Worm (Caenorhabditis elegans) whole organism, early embryonic: ENCODE results near the gene srm-5.
"Not testable (repeated sequence)": the region's sequence is repeated elsewhere in the genome, so short reads cannot be mapped to it uniquely, and the experiment has no call there.

ENCODE experiments used
- B0310.2 ChIP-seq: sonication (generic microtip); optimal IDR thresholded peaks from 2 replicates; lab custom pipeline; 2016; ENCODE audit warnings: mild to moderate bottlenecking, missing genetic modification characterization, missing compliant biosample characterization
- F13C5.2 ChIP-seq: sonication (generic microtip); optimal IDR thresholded peaks from 2 replicates; lab custom pipeline; 2017; ENCODE audit warnings: mild to moderate bottlenecking, missing genetic modification characterization, inconsistent platforms, missing compliant biosample characterization
- aly-1 ChIP-seq: sonication (generic microtip); optimal IDR thresholded peaks from 2 replicates; lab custom pipeline; 2016; ENCODE audit warnings: missing genetic modification characterization, missing compliant biosample characterization
- ama-1 ChIP-seq: fragments of 150-350 bp; optimal IDR thresholded peaks from 2 replicates; lab custom pipeline; 2014
- ceh-13 ChIP-seq: fragments of 200-800 bp; sonication (Bioruptor generic); optimal IDR thresholded peaks from 2 replicates; lab custom pipeline; 2018; ENCODE audit warnings: mild to moderate bottlenecking, missing genetic modification characterization, missing compliant biosample characterization
- ceh-36 ChIP-seq: sonication (generic microtip); optimal IDR thresholded peaks from 2 replicates; lab custom pipeline; 2016; ENCODE audit warnings: missing genetic modification characterization, inconsistent platforms, missing compliant biosample characterization
- ets-7 ChIP-seq: sonication (generic microtip); optimal IDR thresholded peaks from 2 replicates; lab custom pipeline; 2016; ENCODE audit warnings: missing genotype, missing genetic modification characterization, missing compliant biosample characterization
- flt-1 ChIP-seq: fragments of 200-800 bp; sonication (Bioruptor generic); IDR thresholded peaks from 2 replicates; pipeline ENCODE4 v1.3.6; 2022; ENCODE audit warnings: missing genetic modification characterization, missing compliant biosample characterization
- hmbx-1 ChIP-seq: sonication (generic microtip); optimal IDR thresholded peaks from 2 replicates; lab custom pipeline; 2016; ENCODE audit warnings: mild to moderate bottlenecking, missing genetic modification characterization, missing compliant biosample characterization
- hmg-4 ChIP-seq: fragments of 200-800 bp; sonication (Bioruptor generic); optimal IDR thresholded peaks from 2 replicates; lab custom pipeline; 2018; ENCODE audit warnings: mild to moderate bottlenecking, missing genetic modification characterization, missing compliant biosample characterization
- hnd-1 ChIP-seq: sonication (generic microtip); optimal IDR thresholded peaks from 2 replicates; lab custom pipeline; 2016; ENCODE audit warnings: missing genetic modification characterization, missing compliant biosample characterization
- pes-1 ChIP-seq: fragments of 200-800 bp; sonication (Bioruptor generic); IDR thresholded peaks from 2 replicates; pipeline ENCODE4 v1.3.6; 2022; ENCODE audit warnings: missing genetic modification reagents, missing genetic modification characterization, missing compliant biosample characterization
- scrt-1 ChIP-seq: fragments of 200-800 bp; sonication (Bioruptor generic); IDR thresholded peaks from 2 replicates; pipeline ENCODE4 v1.3.6; 2022; ENCODE audit warnings: missing genetic modification characterization, missing compliant biosample characterization
- sea-1 ChIP-seq: fragments of 200-800 bp; sonication (Bioruptor generic); conservative IDR thresholded peaks from 2 replicates; pipeline ENCODE4 v1.3.6; 2022; ENCODE audit warnings: missing genetic modification characterization, missing compliant biosample characterization
- tbx-11 ChIP-seq: fragments of 200-800 bp; sonication (Bioruptor generic); IDR thresholded peaks from 2 replicates; pipeline ENCODE4 v1.3.6; 2022; ENCODE audit warnings: missing genetic modification characterization, missing compliant biosample characterization
- tbx-37 ChIP-seq: fragments of 200-800 bp; sonication (Bioruptor generic); conservative IDR thresholded peaks from 2 replicates; pipeline ENCODE4 v1.3.6; 2022; ENCODE audit warnings: missing genetic modification reagents, missing genetic modification characterization, missing compliant biosample characterization
- tra-4 ChIP-seq: sonication (generic microtip); optimal IDR thresholded peaks from 2 replicates; lab custom pipeline; 2017; ENCODE audit warnings: missing genetic modification characterization, missing compliant biosample characterization

Gene srm-5

ce11 chrV:14301076-14301475, 33.9 kb upstream of the srm-5 start, which contains the start of gene F14D7.6:
TSS of gene F14D7.6 (plus strand) at chrV:14301413.
- TF ChIP-seq tra-4 (no peak), hmbx-1 (no peak), hmg-4 (GFP tag; lab: Kevin White, UChicago) (no peak), scrt-1 (GFP tag; lab: Robert Waterston, UW) (no peak), flt-1 (GFP tag; lab: Robert Waterston, UW) (no peak), F13C5.2 (tag; lab: Kevin White, UChicago) (no peak)

ce11 chrV:14306771-14307170, 28.2 kb upstream of the srm-5 start, which contains the start of gene spig-4:
TSS of gene spig-4 (minus strand) at chrV:14306871.
- not testable (repeated sequence) for TF ChIP-seq ceh-36; scrt-1 (GFP tag; lab: Robert Waterston, UW); tbx-37 (GFP tag; lab: Robert Waterston, UW)

- TF ChIP-seq sea-1; ets-7 (tag; lab: Kevin White, UChicago); ama-1: not testable (repeated sequence)
Observed at ce11 chrV:14308164-14308563, 26.8 kb upstream of the srm-5 start, which contains the start of gene spig-5. TSS of gene spig-5 (plus strand) at chrV:14308464.

- TF ChIP-seq tra-4; aly-1 (tag; lab: Kevin White, UChicago); F13C5.2 (tag; lab: Kevin White, UChicago): not testable (repeated sequence)
Observed at ce11 chrV:14309632-14310031, 25.4 kb upstream of the srm-5 start, which contains the start of gene F14D7.14. TSS of gene F14D7.14 (plus strand) at chrV:14309932.

ce11 chrV:14311115-14311514, 23.9 kb upstream of the srm-5 start, which contains the start of gene ddn-3:
TSS of gene ddn-3 (minus strand) at chrV:14311215.
- no peak for TF ChIP-seq hmbx-1
- TF ChIP-seq ama-1, result no peak
- TF ChIP-seq ceh-13 (GFP tag; lab: Kevin White, UChicago), result no peak
- no peak for TF ChIP-seq tbx-37 (GFP tag; lab: Robert Waterston, UW)
- no peak for TF ChIP-seq ets-7 (tag; lab: Kevin White, UChicago)
- no peak for TF ChIP-seq B0310.2 (tag; lab: Kevin White, UChicago)
- TF ChIP-seq hmg-4 (GFP tag; lab: Kevin White, UChicago), result no peak
- no peak for TF ChIP-seq scrt-1 (GFP tag; lab: Robert Waterston, UW)
- no peak for TF ChIP-seq tbx-11 (GFP tag; lab: Robert Waterston, UW)
- no peak for TF ChIP-seq pes-1
- no peak for TF ChIP-seq flt-1 (GFP tag; lab: Robert Waterston, UW)
- no peak for TF ChIP-seq tra-4
- TF ChIP-seq F13C5.2 (tag; lab: Kevin White, UChicago), result no peak
- TF ChIP-seq hnd-1 (tag; lab: Kevin White, UChicago), result no peak
- no peak for TF ChIP-seq ceh-36
- TF ChIP-seq aly-1 (tag; lab: Kevin White, UChicago), result no peak
- TF ChIP-seq sea-1, result no peak

- no peak for TF ChIP-seq ama-1
- TF ChIP-seq ets-7 (tag; lab: Kevin White, UChicago), result no peak
- no peak for TF ChIP-seq hnd-1 (tag; lab: Kevin White, UChicago)
- no peak for TF ChIP-seq hmg-4 (GFP tag; lab: Kevin White, UChicago)
- no peak for TF ChIP-seq tbx-37 (GFP tag; lab: Robert Waterston, UW)
- TF ChIP-seq pes-1, result no peak
- TF ChIP-seq aly-1 (tag; lab: Kevin White, UChicago), result no peak
- TF ChIP-seq B0310.2 (tag; lab: Kevin White, UChicago), result no peak
- no peak for TF ChIP-seq sea-1
- TF ChIP-seq flt-1 (GFP tag; lab: Robert Waterston, UW), result no peak
- TF ChIP-seq F13C5.2 (tag; lab: Kevin White, UChicago), result no peak
- TF ChIP-seq tra-4, result no peak
- TF ChIP-seq ceh-13 (GFP tag; lab: Kevin White, UChicago), result no peak
- no peak for TF ChIP-seq ceh-36
- TF ChIP-seq scrt-1 (GFP tag; lab: Robert Waterston, UW), result no peak
- no peak for TF ChIP-seq hmbx-1
- no peak for TF ChIP-seq tbx-11 (GFP tag; lab: Robert Waterston, UW)
Observed at ce11 chrV:14312695-14313094, 22.3 kb upstream of the srm-5 start, which contains the start of gene F14D7.8. TSS of gene F14D7.8 (minus strand) at chrV:14312795.

- TF ChIP-seq ceh-36 (no peak), F13C5.2 (tag; lab: Kevin White, UChicago) (no peak), flt-1 (GFP tag; lab: Robert Waterston, UW) (no peak), tra-4 (no peak), scrt-1 (GFP tag; lab: Robert Waterston, UW) (no peak), pes-1 (no peak), sea-1 (no peak), tbx-37 (GFP tag; lab: Robert Waterston, UW) (no peak), hmbx-1 (no peak), B0310.2 (tag; lab: Kevin White, UChicago) (no peak), hnd-1 (tag; lab: Kevin White, UChicago) (no peak), hmg-4 (GFP tag; lab: Kevin White, UChicago) (no peak), tbx-11 (GFP tag; lab: Robert Waterston, UW) (no peak)
Observed at ce11 chrV:14314236-14314635, 20.8 kb upstream of the srm-5 start, which contains the start of gene F47B8.1. TSS of gene F47B8.1 (minus strand) at chrV:14314336.

ce11 chrV:14316525-14316924, 18.5 kb upstream of the srm-5 start, which contains the start of gene F47B8.2:
TSS of gene F47B8.2 (minus strand) at chrV:14316625.
- TF ChIP-seq ceh-13 (GFP tag; lab: Kevin White, UChicago), result no peak
- TF ChIP-seq ceh-36, result no peak
